Fruit fly (Drosophila melanogaster): ENCODE results near the gene mub.

DNA sequence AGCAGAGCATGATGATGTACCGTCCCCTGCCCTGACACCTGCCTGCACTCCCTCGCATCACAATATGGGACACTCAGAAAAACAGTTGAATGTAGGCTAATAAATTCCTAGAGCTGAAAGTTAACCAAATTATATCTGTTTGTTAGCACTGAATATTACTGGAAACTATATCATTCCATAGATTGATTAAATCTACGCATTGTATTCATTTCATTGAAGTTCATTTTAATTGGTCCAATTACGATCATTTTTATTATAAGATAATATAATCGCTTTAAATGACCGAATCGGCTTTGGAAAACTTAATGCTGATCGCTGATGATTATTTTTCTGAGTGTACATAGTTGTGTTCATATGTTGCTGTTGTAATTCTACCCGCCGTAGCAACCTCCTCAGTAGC is 74.0 kb downstream of the mub start:
- TF ChIP-seq rib (GFP tag; IDR thresholded peaks at IDR 0.05) (no peak), Bteb2 (GFP tag; optimal IDR thresholded peaks at IDR 0.05) (no peak), odd (GFP tag; optimal IDR thresholded peaks at IDR 0.05) (no peak), phol (tag; optimal IDR thresholded peaks at IDR 0.05) (no peak), Asciz (GFP tag; optimal IDR thresholded peaks at IDR 0.05) (no peak), ci (GFP tag; IDR thresholded peaks at IDR 0.05) (no peak), CG3065 (GFP tag; optimal IDR thresholded peaks at IDR 0.05) (no peak), CG14441 (GFP tag; IDR thresholded peaks at IDR 0.05) (no peak)

All from whole organism, embryonic.